Fruit fly (Drosophila melanogaster): Measurements from ENCODE around the gene CG31121.

dm6 chr3R:24908034-24908433 is 13.6 kb upstream of the CG31121 start:
- TF ChIP-seq CG1620 (GFP tag; optimal IDR thresholded peaks at IDR 0.05), result no peak
- TF ChIP-seq CG14711 (tag; optimal IDR thresholded peaks at IDR 0.05), result no peak
- no peak for TF ChIP-seq Clk (GFP tag; optimal IDR thresholded peaks at IDR 0.05)
- no peak for TF ChIP-seq kay (GFP tag; ENCODE audit: borderline replicate concordance)
- no peak for TF ChIP-seq bab1 (GFP tag; optimal IDR thresholded peaks at IDR 0.05)
